Worm (Caenorhabditis elegans) whole organism, late embryonic: ENCODE results near the gene jun-1.

Experiments used
- ama-1 ChIP-seq: fragments of 150-350 bp; optimal IDR thresholded peaks from 2 replicates; lab custom pipeline; 2014
- ceh-9 ChIP-seq: sonication (generic microtip); optimal IDR thresholded peaks from 2 replicates; lab custom pipeline; 2016; ENCODE audit warnings: mild to moderate bottlenecking, missing genetic modification characterization, inconsistent platforms, missing compliant biosample characterization
- hlh-30 ChIP-seq: sonication (generic microtip); optimal IDR thresholded peaks from 2 replicates; lab custom pipeline; 2017; ENCODE audit warnings: antibody characterized with exemption, missing genetic modification characterization, missing compliant biosample characterization; ENCODE audit not compliant: insufficient read depth
- tbx-2 ChIP-seq: sonication (generic microtip); optimal IDR thresholded peaks from 2 replicates; lab custom pipeline; 2016; ENCODE audit warnings: missing genetic modification characterization, missing compliant biosample characterization

DNA sequence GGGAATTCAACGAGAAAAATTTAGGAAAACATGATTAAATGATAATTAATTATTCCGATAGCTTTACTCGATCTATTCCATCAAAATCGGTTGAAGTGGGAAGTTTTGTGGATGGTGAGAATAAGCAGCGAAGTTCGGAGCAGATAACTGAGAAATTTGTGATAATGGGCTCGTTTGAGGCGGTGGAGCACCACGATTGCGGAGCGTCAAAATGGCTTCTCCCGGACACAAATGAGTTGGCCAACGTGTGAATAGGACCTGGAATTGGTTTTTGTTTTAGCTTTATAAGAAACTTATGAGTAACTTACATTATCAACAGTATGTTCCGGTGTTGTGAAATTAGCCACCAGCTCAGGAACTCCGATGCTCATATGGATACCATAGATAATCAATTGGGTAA, 65.9 kb downstream of the jun-1 start:
- TF ChIP-seq tbx-2 (tag; lab: Kevin White, UChicago): no peak
- no peak for TF ChIP-seq ama-1 (lab: Kevin White, UChicago)
- TF ChIP-seq hlh-30 (tag; lab: Kevin White, UChicago): no peak
- TF ChIP-seq ceh-9: no peak
